Worm (Caenorhabditis elegans) whole organism, young adult: ENCODE measurements around the gene col-40.
A peak's percentile ranks its signal among the peaks of the same experiment; 100 is the strongest.

Experiments
- F37B4.10 ChIP-seq: fragments of 200-800 bp; sonication (Bioruptor generic); IDR thresholded peaks from 2 replicates; pipeline ENCODE4 v1.3.6; 2022; ENCODE audit warnings: missing genetic modification characterization, missing compliant biosample characterization
- F52B5.7 ChIP-seq: sonication (generic microtip); optimal IDR thresholded peaks from 2 replicates; lab custom pipeline; 2016; ENCODE audit warnings: mild to moderate bottlenecking, missing genetic modification characterization, missing compliant biosample characterization
- K11D2.4 ChIP-seq: fragments of 200-800 bp; sonication (Bioruptor generic); IDR thresholded peaks from 2 replicates; pipeline ENCODE4 v1.3.6; 2022; ENCODE audit warnings: missing genetic modification reagents, missing genetic modification characterization, missing compliant biosample characterization
- Y53G8AR.9 ChIP-seq: fragments of 200-800 bp; sonication (Bioruptor generic); conservative IDR thresholded peaks from 2 replicates; pipeline ENCODE4 v1.3.6; 2022; ENCODE audit warnings: missing genetic modification reagents, missing genetic modification characterization, missing compliant biosample characterization
- Y95B8A.8 ChIP-seq: fragments of 200-800 bp; sonication (Bioruptor generic); IDR thresholded peaks from 2 replicates; pipeline ENCODE4 v1.3.6; 2022; ENCODE audit warnings: missing genetic modification reagents, missing genetic modification characterization, missing compliant biosample characterization
- aptf-2 ChIP-seq: fragments of 200-800 bp; sonication (Bioruptor generic); conservative IDR thresholded peaks from 2 replicates; pipeline ENCODE4 v1.3.6; 2022; ENCODE audit warnings: missing genetic modification reagents, missing genetic modification characterization, missing compliant biosample characterization
- bed-2 ChIP-seq: fragments of 200-800 bp; sonication (Bioruptor generic); IDR thresholded peaks from 2 replicates; pipeline ENCODE4 v1.3.6; 2022; ENCODE audit warnings: missing genetic modification reagents, missing genetic modification characterization, missing compliant biosample characterization
- ccch-3 ChIP-seq: fragments of 200-800 bp; sonication (Bioruptor generic); optimal IDR thresholded peaks from 2 replicates; lab custom pipeline; 2018; ENCODE audit warnings: mild to moderate bottlenecking, missing genetic modification characterization, missing compliant biosample characterization
- dpl-1 ChIP-seq: fragments of 150-350 bp; optimal IDR thresholded peaks from 2 replicates; lab custom pipeline; 2014; ENCODE audit warnings: missing biosample characterization, missing genetic modification reagents, missing genetic modification characterization
- gei-17 ChIP-seq: fragments of 200-800 bp; sonication (Bioruptor generic); optimal IDR thresholded peaks from 2 replicates; lab custom pipeline; 2018; ENCODE audit warnings: mild to moderate bottlenecking, missing genetic modification characterization, missing compliant biosample characterization
- nhr-179 ChIP-seq: sonication (generic microtip); optimal IDR thresholded peaks from 2 replicates; lab custom pipeline; 2016; ENCODE audit warnings: mild to moderate bottlenecking, missing genetic modification characterization, missing compliant biosample characterization
- sdz-38 ChIP-seq: sonication (generic microtip); optimal IDR thresholded peaks from 2 replicates; lab custom pipeline; 2016; ENCODE audit warnings: missing genotype, missing genetic modification characterization, missing compliant biosample characterization
- snpc-1.3 ChIP-seq: sonication (generic microtip); optimal IDR thresholded peaks from 2 replicates; lab custom pipeline; 2017; ENCODE audit warnings: missing genetic modification characterization, mild to moderate bottlenecking, missing compliant biosample characterization, antibody characterized with exemption, moderate library complexity, missing genotype, missing genetic modification reagents; ENCODE audit not compliant: insufficient read depth
- unc-62 ChIP-seq: fragments of 150-350 bp; optimal IDR thresholded peaks from 2 replicates; lab custom pipeline; 2014; ENCODE audit warnings: missing biosample characterization, missing genetic modification reagents, missing genetic modification characterization

DNA sequence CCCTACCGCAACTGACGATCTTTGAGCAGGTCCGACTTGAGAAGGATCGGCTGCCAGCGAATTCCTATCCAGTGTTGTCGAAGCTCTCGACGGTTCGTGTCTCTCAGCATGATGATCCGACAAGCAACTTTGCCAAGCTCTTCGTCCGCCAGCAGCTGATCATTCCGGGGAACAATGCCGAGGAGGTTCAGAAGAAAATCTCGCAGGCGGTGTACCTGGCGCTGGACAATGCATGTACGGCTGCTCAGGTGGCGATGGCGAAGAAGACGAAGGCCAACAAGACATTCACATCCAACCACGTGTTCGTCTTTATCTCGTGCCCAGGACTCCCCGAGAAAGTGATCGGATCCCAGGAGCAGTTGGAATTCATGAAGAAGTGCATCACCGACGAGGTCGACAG lies 42.6 kb upstream of the col-40 start:
- no peak for TF ChIP-seq dpl-1 (GFP tag; lab: Kevin White, UChicago)
- TF ChIP-seq unc-62 (GFP tag; lab: Kevin White, UChicago): no peak
- no peak for TF ChIP-seq bed-2 (GFP tag; lab: Robert Waterston, UW)
- no peak for TF ChIP-seq Y53G8AR.9 (GFP tag; lab: Robert Waterston, UW)
- TF ChIP-seq F37B4.10 (GFP tag; lab: Robert Waterston, UW): no peak
- no peak for TF ChIP-seq Y95B8A.8
- no peak for TF ChIP-seq aptf-2
- no peak for TF ChIP-seq F52B5.7
- TF ChIP-seq gei-17 (GFP tag; lab: Kevin White, UChicago): no peak
- TF ChIP-seq K11D2.4 (GFP tag; lab: Robert Waterston, UW): no peak
- TF ChIP-seq sdz-38: no peak
- no peak for TF ChIP-seq snpc-1.3
- no peak for TF ChIP-seq ccch-3
- TF ChIP-seq nhr-179 (tag; lab: Kevin White, UChicago): peak; percentile 37
